Worm (Caenorhabditis elegans): ENCODE measurements around the gene F45G2.8.

Gene F45G2.8

ce11 chrIII:13388621-13389020, 46.8 kb downstream of the F45G2.8 start:
- no peak for TF ChIP-seq skn-1 (tag; optimal IDR thresholded peaks at IDR 0.05)
- no peak for TF ChIP-seq gmeb-1 (tag; optimal IDR thresholded peaks at IDR 0.05)
- TF ChIP-seq sma-3 (GFP tag; optimal IDR thresholded peaks at IDR 0.05): no peak
- TF ChIP-seq fos-1 (tag; optimal IDR thresholded peaks at IDR 0.05): peak; percentile 53
- TF ChIP-seq ztf-11 (tag; optimal IDR thresholded peaks at IDR 0.05): no peak

- TF ChIP-seq unc-55 (GFP tag; optimal IDR thresholded peaks at IDR 0.05): peak; percentile 32
- TF ChIP-seq crh-2 (tag; optimal IDR thresholded peaks at IDR 0.05): no peak
Measured at ce11 chrIII:13385850-13386249, 49.6 kb downstream of the F45G2.8 start, which contains the start of gene T03F6.4. TSS of gene T03F6.4 (plus strand) at chrIII:13386150.
